Fruit fly (Drosophila melanogaster) whole organism, embryonic: Measurements from ENCODE around the gene dhd.

Experiments
- Ada2b ChIP-seq: fragments of 200-800 bp; sonication (Bioruptor generic); IDR thresholded peaks from 2 replicates; pipeline ENCODE4 v1.3.6; 2022; ENCODE audit warnings: missing biosample characterization, missing genetic modification characterization
- Antp ChIP-seq: fragments of 200-800 bp; sonication (Bioruptor generic); optimal IDR thresholded peaks from 3 replicates; lab custom pipeline; 2016; ENCODE audit warnings: missing biosample characterization, missing genetic modification characterization
- CG11456 ChIP-seq: fragments of 200-800 bp; sonication (Bioruptor generic); IDR thresholded peaks from 3 replicates; pipeline ENCODE4 v1.3.6; 2022; ENCODE audit warnings: missing biosample characterization, missing genetic modification characterization
- CG12104 ChIP-seq: fragments of 200-800 bp; sonication (Bioruptor generic); optimal IDR thresholded peaks from 3 replicates; lab custom pipeline; 2016; ENCODE audit warnings: missing biosample characterization, missing genetic modification characterization
- CG13775 ChIP-seq: fragments of 200-800 bp; sonication (Bioruptor generic); optimal IDR thresholded peaks from 3 replicates; lab custom pipeline; 2017; ENCODE audit warnings: missing biosample characterization, mild to moderate bottlenecking, missing genetic modification characterization
- CG17385 ChIP-seq: fragments of 200-800 bp; sonication (Bioruptor generic); optimal IDR thresholded peaks from 3 replicates; lab custom pipeline; 2018; ENCODE audit warnings: missing biosample characterization, mild to moderate bottlenecking, missing genetic modification characterization
- CG18262 ChIP-seq: fragments of 200-800 bp; optimal IDR thresholded peaks from 3 replicates; lab custom pipeline; 2019; ENCODE audit warnings: missing biosample characterization, mild to moderate bottlenecking, missing genetic modification characterization, moderate library complexity
- CG6791 ChIP-seq: fragments of 200-800 bp; sonication (Bioruptor generic); IDR thresholded peaks from 3 replicates; pipeline ENCODE4 v1.3.6; 2022; ENCODE audit warnings: missing biosample characterization, missing genetic modification characterization; ENCODE audit not compliant: partially characterized antibody
- CG8388 ChIP-seq: fragments of 200-800 bp; sonication (Bioruptor generic); optimal IDR thresholded peaks from 2 replicates; lab custom pipeline; 2019; ENCODE audit warnings: missing biosample characterization, mild to moderate bottlenecking, missing genetic modification characterization, moderate library complexity
- CG9215 ChIP-seq: fragments of 200-800 bp; sonication (Bioruptor generic); IDR thresholded peaks from 2 replicates; pipeline ENCODE4 v1.3.6; 2022; ENCODE audit warnings: missing biosample characterization, missing genetic modification characterization
- CG9817 ChIP-seq: fragments of 200-800 bp; sonication (Bioruptor generic); optimal IDR thresholded peaks from 2 replicates; lab custom pipeline; 2018; ENCODE audit warnings: missing biosample characterization, mild to moderate bottlenecking, missing genetic modification characterization, moderate library complexity
- CG9932 ChIP-seq: fragments of 200-800 bp; sonication (Bioruptor generic); IDR thresholded peaks from 2 replicates; pipeline ENCODE4 v1.3.6; 2022; ENCODE audit warnings: missing biosample characterization, missing genetic modification characterization
- CTCF ChIP-seq: fragments of 200-800 bp; sonication (Bioruptor generic); optimal IDR thresholded peaks from 2 replicates; lab custom pipeline; 2017; ENCODE audit warnings: missing biosample characterization, mild to moderate bottlenecking, missing genetic modification characterization, moderate library complexity
- CoRest ChIP-seq: fragments of 200-800 bp; sonication (Bioruptor generic); optimal IDR thresholded peaks from 3 replicates; lab custom pipeline; 2018; ENCODE audit warnings: missing biosample characterization, mild to moderate bottlenecking, missing genetic modification characterization, moderate library complexity
- D19A ChIP-seq: fragments of 200-800 bp; optimal IDR thresholded peaks from 3 replicates; lab custom pipeline; 2019; ENCODE audit warnings: missing biosample characterization, mild to moderate bottlenecking, missing genetic modification characterization, moderate library complexity
- Dip2 ChIP-seq: fragments of 200-800 bp; sonication (Bioruptor generic); IDR thresholded peaks from 2 replicates; pipeline ENCODE4 v1.3.6; 2022; ENCODE audit warnings: missing biosample characterization, missing genetic modification characterization
- Drgx ChIP-seq: fragments of 200-800 bp; sonication (Bioruptor generic); IDR thresholded peaks from 2 replicates; pipeline ENCODE4 v1.3.6; 2022; ENCODE audit warnings: missing biosample characterization, missing genetic modification characterization
- Fer1 ChIP-seq: fragments of 200-800 bp; sonication (Bioruptor generic); optimal IDR thresholded peaks from 2 replicates; lab custom pipeline; 2017; ENCODE audit warnings: missing biosample characterization, mild to moderate bottlenecking, missing genetic modification characterization
- HHEX ChIP-seq: fragments of 200-800 bp; sonication (Bioruptor generic); optimal IDR thresholded peaks from 3 replicates; lab custom pipeline; 2017; ENCODE audit warnings: missing biosample characterization, mild to moderate bottlenecking, missing genetic modification characterization, missing genetic modification reagents
- Hand ChIP-seq: fragments of 200-800 bp; sonication (Bioruptor generic); optimal IDR thresholded peaks from 2 replicates; lab custom pipeline; 2017; ENCODE audit warnings: mild to moderate bottlenecking, missing biosample characterization, missing genetic modification reagents, missing genetic modification characterization
- MESR4 ChIP-seq: fragments of 200-800 bp; sonication (Bioruptor generic); optimal IDR thresholded peaks from 2 replicates; lab custom pipeline; 2018; ENCODE audit warnings: missing biosample characterization, mild to moderate bottlenecking, missing genetic modification characterization, moderate library complexity
- Meics ChIP-seq: fragments of 200-800 bp; sonication (Bioruptor generic); optimal IDR thresholded peaks from 2 replicates; lab custom pipeline; 2017; ENCODE audit warnings: missing biosample characterization, mild to moderate bottlenecking, missing genetic modification characterization
- NFAT ChIP-seq: fragments of 200-800 bp; sonication (Bioruptor generic); IDR thresholded peaks from 2 replicates; pipeline ENCODE4 v1.3.6; 2022; ENCODE audit warnings: missing biosample characterization, missing genetic modification characterization
- NfI ChIP-seq: fragments of 200-800 bp; sonication (Bioruptor generic); optimal IDR thresholded peaks from 3 replicates; lab custom pipeline; 2018; ENCODE audit warnings: missing biosample characterization, mild to moderate bottlenecking, missing genetic modification characterization, moderate library complexity
- Poxn ChIP-seq: fragments of 200-800 bp; sonication (Bioruptor generic); IDR thresholded peaks from 2 replicates; pipeline ENCODE4 v1.3.6; 2022; ENCODE audit warnings: missing biosample characterization, missing genetic modification characterization
- Sox100B ChIP-seq: fragments of 200-800 bp; sonication (Bioruptor generic); optimal IDR thresholded peaks from 3 replicates; lab custom pipeline; 2018; ENCODE audit warnings: missing biosample characterization, mild to moderate bottlenecking, missing genetic modification characterization
- Sry-β ChIP-seq: fragments of 200-800 bp; sonication (Bioruptor generic); optimal IDR thresholded peaks from 2 replicates; lab custom pipeline; 2018; ENCODE audit warnings: missing biosample characterization, mild to moderate bottlenecking, missing genetic modification characterization, moderate library complexity
- Xbp1 ChIP-seq: fragments of 200-800 bp; sonication (Bioruptor generic); optimal IDR thresholded peaks from 3 replicates; lab custom pipeline; 2016; ENCODE audit warnings: missing biosample characterization, mild to moderate bottlenecking, missing genetic modification characterization
- ac ChIP-seq: fragments of 200-800 bp; sonication (Bioruptor generic); optimal IDR thresholded peaks from 3 replicates; lab custom pipeline; 2017; ENCODE audit warnings: missing biosample characterization, mild to moderate bottlenecking, missing genetic modification characterization
- ato ChIP-seq: fragments of 200-800 bp; sonication (Bioruptor generic); IDR thresholded peaks from 2 replicates; pipeline ENCODE4 v1.3.6; 2022; ENCODE audit warnings: missing biosample characterization, missing genetic modification characterization; ENCODE audit not compliant: partially characterized antibody
- az2 ChIP-seq: fragments of 200-800 bp; sonication (Bioruptor generic); optimal IDR thresholded peaks from 3 replicates; lab custom pipeline; 2016; ENCODE audit warnings: missing biosample characterization, missing genetic modification characterization
- bowl ChIP-seq: fragments of 200-800 bp; sonication (Bioruptor generic); IDR thresholded peaks from 2 replicates; pipeline ENCODE4 v1.3.6; 2022; ENCODE audit warnings: missing biosample characterization, missing genetic modification characterization
- dysf ChIP-seq: fragments of 200-800 bp; sonication (Bioruptor generic); IDR thresholded peaks from 3 replicates; pipeline ENCODE4 v1.3.6; 2022; ENCODE audit warnings: missing biosample characterization, missing genetic modification characterization
- en ChIP-seq: fragments of 200-800 bp; sonication (Bioruptor generic); optimal IDR thresholded peaks from 2 replicates; lab custom pipeline; 2016; ENCODE audit warnings: missing biosample characterization, missing genetic modification characterization
- exex ChIP-seq: fragments of 200-800 bp; sonication (Bioruptor generic); optimal IDR thresholded peaks from 4 replicates; lab custom pipeline; 2018; ENCODE audit warnings: missing biosample characterization, mild to moderate bottlenecking, missing genetic modification characterization, moderate library complexity
- fd102C ChIP-seq: fragments of 200-800 bp; sonication (Bioruptor generic); optimal IDR thresholded peaks from 2 replicates; lab custom pipeline; 2018; ENCODE audit warnings: missing biosample characterization, mild to moderate bottlenecking, missing genetic modification characterization, moderate library complexity
- kay ChIP-seq: fragments of 200-800 bp; sonication (Bioruptor generic); optimal IDR thresholded peaks from 2 replicates; lab custom pipeline; 2016; ENCODE audit warnings: missing biosample characterization, missing genetic modification characterization
- klu ChIP-seq: fragments of 200-800 bp; sonication (Bioruptor generic); IDR thresholded peaks from 2 replicates; pipeline ENCODE4 v1.3.6; 2022; ENCODE audit warnings: missing biosample characterization, missing genetic modification characterization
- lab ChIP-seq: fragments of 200-800 bp; sonication (Bioruptor generic); optimal IDR thresholded peaks from 3 replicates; lab custom pipeline; 2017; ENCODE audit warnings: missing biosample characterization, missing genetic modification characterization, mild to moderate bottlenecking, moderate library complexity, missing genetic modification reagents
- maf-S ChIP-seq: fragments of 200-800 bp; sonication (Bioruptor generic); optimal IDR thresholded peaks from 2 replicates; lab custom pipeline; 2016; ENCODE audit warnings: missing biosample characterization, missing genetic modification characterization
- nmo ChIP-seq: fragments of 200-800 bp; sonication (Bioruptor generic); optimal IDR thresholded peaks from 2 replicates; lab custom pipeline; 2018; ENCODE audit warnings: missing biosample characterization, mild to moderate bottlenecking, missing genetic modification characterization, moderate library complexity
- row ChIP-seq: fragments of 200-800 bp; sonication (Bioruptor generic); IDR thresholded peaks from 3 replicates; pipeline ENCODE4 v1.3.6; 2022; ENCODE audit warnings: missing biosample characterization, missing genetic modification characterization
- scrt ChIP-seq: fragments of 200-800 bp; sonication (Bioruptor generic); optimal IDR thresholded peaks from 2 replicates; lab custom pipeline; 2018; ENCODE audit warnings: missing biosample characterization, mild to moderate bottlenecking, missing genetic modification characterization, moderate library complexity
- sob ChIP-seq: fragments of 200-800 bp; sonication (Bioruptor generic); IDR thresholded peaks from 2 replicates; pipeline ENCODE4 v1.3.6; 2022; ENCODE audit warnings: missing biosample characterization, missing genetic modification characterization
- sug ChIP-seq: fragments of 200-800 bp; optimal IDR thresholded peaks from 2 replicates; lab custom pipeline; 2019; ENCODE audit warnings: missing biosample characterization, mild to moderate bottlenecking, missing genetic modification characterization, moderate library complexity
- tx ChIP-seq: fragments of 200-800 bp; sonication (Bioruptor generic); optimal IDR thresholded peaks from 2 replicates; lab custom pipeline; 2016; ENCODE audit warnings: missing biosample characterization, missing genetic modification characterization
- vfl ChIP-seq: fragments of 200-800 bp; sonication (Bioruptor generic); optimal IDR thresholded peaks from 2 replicates; lab custom pipeline; 2016; ENCODE audit warnings: missing biosample characterization, missing genetic modification characterization
- wdn ChIP-seq: fragments of 200-800 bp; sonication (Bioruptor generic); IDR thresholded peaks from 2 replicates; pipeline ENCODE4 v1.3.6; 2022; ENCODE audit warnings: missing biosample characterization, missing genetic modification characterization
- wek ChIP-seq: fragments of 200-800 bp; sonication (Bioruptor generic); optimal IDR thresholded peaks from 3 replicates; lab custom pipeline; 2018; ENCODE audit warnings: missing biosample characterization, mild to moderate bottlenecking, missing genetic modification characterization, moderate library complexity

Gene dhd

dm6 chrX:5332259-5332862 is 20.4 kb downstream of the dhd start, which contains the start of gene CanB (continued):
- TF ChIP-seq ato (GFP tag; lab: Robert Waterston, UW) = no peak
- TF ChIP-seq fd102C (GFP tag; lab: Kevin White, UChicago) = no peak
- TF ChIP-seq exex = no peak
- TF ChIP-seq CG18262 = no peak
- TF ChIP-seq az2 (GFP tag; lab: Kevin White, UChicago) = peak; percentile 7
- TF ChIP-seq CTCF (GFP tag; lab: Kevin White, UChicago) = no peak
- TF ChIP-seq, all 482 proteins: peak for 90

- peak; percentile 50; the same call in 1 of the 2 replicates for TF ChIP-seq Drgx (GFP tag; lab: Robert Waterston, UW)
- TF ChIP-seq D19A (tag; lab: Kevin White, UChicago) = peak; percentile 29
- TF ChIP-seq maf-S = no peak
- TF ChIP-seq Poxn (GFP tag; lab: Robert Waterston, UW) = no peak
- TF ChIP-seq Xbp1 (GFP tag; lab: Kevin White, UChicago) = peak; percentile 5
- peak; percentile 28 for TF ChIP-seq sug (tag; lab: Kevin White, UChicago)
- TF ChIP-seq Sox100B (GFP tag; lab: Kevin White, UChicago) = peak; percentile 63
- no peak for TF ChIP-seq tx (GFP tag; lab: Kevin White, UChicago)
- no peak for TF ChIP-seq CG12104 (GFP tag; lab: Kevin White, UChicago)
- TF ChIP-seq NfI (GFP tag; lab: Kevin White, UChicago) = peak; percentile 42
- TF ChIP-seq kay (GFP tag; lab: Kevin White, UChicago) = no peak
- 0 out of 2 replicates have a peak, but pooled peaks have one; percentile 20 for TF ChIP-seq sob (GFP tag; lab: Robert Waterston, UW)
- no peak for TF ChIP-seq en (GFP tag; lab: Kevin White, UChicago)
- TF ChIP-seq Hand = peak; percentile 71
- no peak for TF ChIP-seq wdn (GFP tag; lab: Robert Waterston, UW)
- TF ChIP-seq Ada2b (GFP tag; lab: Robert Waterston, UW) = peak; percentile 7; the same call in 1 of the 2 replicates
- no peak for TF ChIP-seq CG11456 (GFP tag; lab: Robert Waterston, UW)
- TF ChIP-seq CG18262 = peak; percentile 19
- TF ChIP-seq CG9817 (tag; lab: Kevin White, UChicago) = peak; percentile 59
- peak; percentile 50 for TF ChIP-seq CG9932
- TF ChIP-seq Antp = no peak
- TF ChIP-seq klu (GFP tag; lab: Robert Waterston, UW) = no peak
- TF ChIP-seq lab (GFP tag; lab: Kevin White, UChicago) = peak; percentile 70
- TF ChIP-seq wek = no peak
- peak; percentile 1 for TF ChIP-seq CG8388 (GFP tag; lab: Kevin White, UChicago)
- peak; percentile 74 for TF ChIP-seq Meics
- TF ChIP-seq nmo (GFP tag; lab: Kevin White, UChicago) = peak; percentile 21
- TF ChIP-seq Dip2 (GFP tag; lab: Robert Waterston, UW) = no peak
- TF ChIP-seq dysf (GFP tag; lab: Robert Waterston, UW) = peak; percentile 62
- no peak for TF ChIP-seq CG13775 (GFP tag; lab: Kevin White, UChicago)
- peak; percentile 74 for TF ChIP-seq Fer1 (GFP tag; lab: Kevin White, UChicago)
- TF ChIP-seq CG6791 = no peak
- TF ChIP-seq row (GFP tag; lab: Robert Waterston, UW) = peak; percentile 47; the same call in 2 of the 3 replicates
- TF ChIP-seq NFAT (GFP tag; lab: Robert Waterston, UW) = no peak
- peak; percentile 49 for TF ChIP-seq CoRest (tag; lab: Kevin White, UChicago)
- no peak for TF ChIP-seq CG9215 (GFP tag; lab: Robert Waterston, UW)
- TF ChIP-seq vfl (GFP tag; lab: Kevin White, UChicago) = no peak
- TF ChIP-seq ac = no peak
- no peak for TF ChIP-seq MESR4
- TF ChIP-seq Sry-β (GFP tag; lab: Kevin White, UChicago) = no peak
- peak; percentile 51 for TF ChIP-seq scrt (GFP tag; lab: Kevin White, UChicago)
- TF ChIP-seq CG17385 (GFP tag; lab: Kevin White, UChicago) = peak; percentile 52
- TF ChIP-seq HHEX (GFP tag; lab: Kevin White, UChicago) = peak; percentile 45
- no peak for TF ChIP-seq bowl (GFP tag; lab: Robert Waterston, UW)
Measured at dm6 chrX:5336722-5337121, 24.8 kb downstream of the dhd start.
